Fruit fly (Drosophila melanogaster) whole organism, embryonic: ENCODE measurements around the gene CG15473.

Experiments
- Aef1 ChIP-seq: fragments of 200-800 bp; sonication (Bioruptor generic); IDR thresholded peaks from 3 replicates; pipeline ENCODE4 v1.3.6; 2022; ENCODE audit warnings: missing biosample characterization, missing genetic modification characterization
- Atf3 ChIP-seq: fragments of 200-800 bp; sonication (Bioruptor generic); optimal IDR thresholded peaks from 3 replicates; lab custom pipeline; 2016; ENCODE audit warnings: missing biosample characterization, missing genetic modification characterization
- Awh ChIP-seq: fragments of 200-800 bp; sonication (Bioruptor generic); IDR thresholded peaks from 2 replicates; pipeline ENCODE4, ENCODE4 v1.3.6; 2022; ENCODE audit warnings: missing biosample characterization, missing genetic modification characterization
- CG10209 ChIP-seq: fragments of 200-800 bp; sonication (Bioruptor generic); optimal IDR thresholded peaks from 3 replicates; lab custom pipeline; 2017; ENCODE audit warnings: missing biosample characterization, mild to moderate bottlenecking, missing genetic modification characterization, missing genetic modification reagents
- CG13287 ChIP-seq: fragments of 200-800 bp; sonication (Bioruptor generic); IDR thresholded peaks from 2 replicates; pipeline ENCODE4 v1.3.6; 2022; ENCODE audit warnings: missing biosample characterization, missing genetic modification characterization; ENCODE audit not compliant: partially characterized antibody
- CG14441 ChIP-seq: fragments of 200-800 bp; sonication (Bioruptor generic); IDR thresholded peaks from 2 replicates; pipeline ENCODE4 v1.3.6; 2022; ENCODE audit warnings: missing biosample characterization, missing genetic modification characterization
- CG15479 ChIP-seq: fragments of 200-800 bp; sonication (Bioruptor generic); optimal IDR thresholded peaks from 3 replicates; lab custom pipeline; 2019; ENCODE audit warnings: missing biosample characterization, mild to moderate bottlenecking, missing genetic modification characterization, moderate library complexity
- CG16815 ChIP-seq: fragments of 200-800 bp; sonication (Bioruptor generic); optimal IDR thresholded peaks from 3 replicates; lab custom pipeline; 2017; ENCODE audit warnings: missing biosample characterization, mild to moderate bottlenecking, missing genetic modification characterization
- CG17802 ChIP-seq: fragments of 200-800 bp; sonication (Bioruptor generic); optimal IDR thresholded peaks from 2 replicates; lab custom pipeline; 2018; ENCODE audit warnings: missing biosample characterization, mild to moderate bottlenecking, missing genetic modification characterization, moderate library complexity
- CG18011 ChIP-seq: fragments of 200-800 bp; sonication (Bioruptor generic); optimal IDR thresholded peaks from 2 replicates; lab custom pipeline; 2017; ENCODE audit warnings: missing biosample characterization, missing genetic modification characterization, mild to moderate bottlenecking, moderate library complexity, missing genotype
- CG2116 ChIP-seq: fragments of 200-800 bp; sonication (Bioruptor generic); optimal IDR thresholded peaks from 3 replicates; lab custom pipeline; 2018; ENCODE audit warnings: missing biosample characterization, mild to moderate bottlenecking, missing genetic modification characterization
- CG6683 ChIP-seq: fragments of 200-800 bp; sonication (Bioruptor generic); optimal IDR thresholded peaks from 2 replicates; lab custom pipeline; 2017; ENCODE audit warnings: missing biosample characterization, mild to moderate bottlenecking, missing genetic modification characterization, missing genetic modification reagents
- CG7987 ChIP-seq: fragments of 200-800 bp; sonication (Bioruptor generic); optimal IDR thresholded peaks from 2 replicates; lab custom pipeline; 2018; ENCODE audit warnings: missing biosample characterization, mild to moderate bottlenecking, missing genetic modification characterization, moderate library complexity
- CG8359 ChIP-seq: fragments of 200-800 bp; sonication (Bioruptor generic); optimal IDR thresholded peaks from 2 replicates; lab custom pipeline; 2017; ENCODE audit warnings: missing biosample characterization, mild to moderate bottlenecking, missing genetic modification characterization, borderline replicate concordance
- Dll ChIP-seq: fragments of 200-800 bp; sonication (Bioruptor generic); IDR thresholded peaks from 4 replicates; pipeline ENCODE4 v1.3.6; 2022; ENCODE audit warnings: missing biosample characterization, missing genetic modification characterization; ENCODE audit not compliant: partially characterized antibody
- Fer1 ChIP-seq: fragments of 200-800 bp; sonication (Bioruptor generic); optimal IDR thresholded peaks from 2 replicates; lab custom pipeline; 2017; ENCODE audit warnings: missing biosample characterization, mild to moderate bottlenecking, missing genetic modification characterization
- HLH4C ChIP-seq: fragments of 200-800 bp; sonication (Bioruptor generic); IDR thresholded peaks from 3 replicates; pipeline ENCODE4 v1.3.6; 2022; ENCODE audit warnings: missing biosample characterization, missing genetic modification characterization; ENCODE audit not compliant: partially characterized antibody
- Sox102F ChIP-seq: fragments of 200-800 bp; sonication (Bioruptor generic); optimal IDR thresholded peaks from 2 replicates; lab custom pipeline; 2018; ENCODE audit warnings: missing biosample characterization, mild to moderate bottlenecking, missing genetic modification characterization, moderate library complexity
- Sry-β ChIP-seq: fragments of 200-800 bp; sonication (Bioruptor generic); optimal IDR thresholded peaks from 2 replicates; lab custom pipeline; 2018; ENCODE audit warnings: missing biosample characterization, mild to moderate bottlenecking, missing genetic modification characterization, moderate library complexity
- Trl ChIP-seq, 3 experiments: fragments of >200 bp in 2 of 3; fragments of 200-800 bp in 1 of 3; sonication (Bioruptor generic) in 1 of 3; optimal IDR thresholded peaks; 2 replicates in 1 of 3; 3 replicates in 2 of 3; lab custom pipeline; 2016 to 2017; ENCODE audit warnings: missing biosample characterization in 1 of 3, missing genetic modification characterization in 1 of 3
- Xbp1 ChIP-seq: fragments of 200-800 bp; sonication (Bioruptor generic); optimal IDR thresholded peaks from 3 replicates; lab custom pipeline; 2016; ENCODE audit warnings: missing biosample characterization, mild to moderate bottlenecking, missing genetic modification characterization
- chinmo ChIP-seq: fragments of 200-800 bp; sonication (Bioruptor generic); IDR thresholded peaks from 4 replicates; pipeline ENCODE4 v1.3.6; 2022; ENCODE audit warnings: missing biosample characterization, missing genetic modification characterization; ENCODE audit not compliant: partially characterized antibody
- crp ChIP-seq, 2 experiments: fragments of 200-800 bp; sonication (Bioruptor generic); optimal IDR thresholded peaks; 2 replicates in 1 of 2; 3 replicates in 1 of 2; lab custom pipeline; 2017; ENCODE audit warnings: missing biosample characterization in 2 of 2, missing genetic modification characterization in 2 of 2, mild to moderate bottlenecking in 1 of 2, moderate library complexity in 1 of 2
- disco-r ChIP-seq: fragments of 200-800 bp; sonication (Bioruptor generic); optimal IDR thresholded peaks from 2 replicates; lab custom pipeline; 2016; ENCODE audit warnings: missing biosample characterization, missing genetic modification characterization
- gce ChIP-seq: fragments of 200-800 bp; sonication (Bioruptor generic); IDR thresholded peaks from 3 replicates; pipeline ENCODE4 v1.3.6; 2022; ENCODE audit warnings: missing biosample characterization, missing genetic modification characterization
- grau ChIP-seq: fragments of 200-800 bp; optimal IDR thresholded peaks from 3 replicates; lab custom pipeline; 2019; ENCODE audit warnings: missing biosample characterization, mild to moderate bottlenecking, missing genetic modification characterization, moderate library complexity
- gsb ChIP-seq: fragments of 200-800 bp; sonication (Bioruptor generic); IDR thresholded peaks from 2 replicates; pipeline ENCODE4 v1.3.6; 2022; ENCODE audit warnings: missing biosample characterization, missing genetic modification characterization
- kay ChIP-seq: fragments of 200-800 bp; sonication (Bioruptor generic); optimal IDR thresholded peaks from 2 replicates; lab custom pipeline; 2016; ENCODE audit warnings: missing biosample characterization, missing genetic modification characterization
- kni ChIP-seq: fragments of 200-800 bp; sonication (Bioruptor generic); optimal IDR thresholded peaks from 3 replicates; lab custom pipeline; 2017; ENCODE audit warnings: mild to moderate bottlenecking, missing biosample characterization, missing genetic modification reagents, missing genetic modification characterization
- lov ChIP-seq, 2 experiments: fragments of 200-800 bp in 1 of 2; fragments of >200 bp in 1 of 2; sonication (Bioruptor generic) in 1 of 2; IDR thresholded peaks in 1 of 2; optimal IDR thresholded peaks in 1 of 2; 2 replicates in 1 of 2; 3 replicates in 1 of 2; pipeline versions ENCODE4 v1.3.6 to Lab custom; 2017 to 2022; ENCODE audit warnings: missing biosample characterization in 1 of 2, missing genetic modification characterization in 1 of 2
- nerfin-1 ChIP-seq: fragments of 200-800 bp; sonication (Bioruptor generic); optimal IDR thresholded peaks from 3 replicates; lab custom pipeline; 2019; ENCODE audit warnings: missing biosample characterization, mild to moderate bottlenecking, missing genetic modification characterization, moderate library complexity
- nmo ChIP-seq: fragments of 200-800 bp; sonication (Bioruptor generic); optimal IDR thresholded peaks from 2 replicates; lab custom pipeline; 2018; ENCODE audit warnings: missing biosample characterization, mild to moderate bottlenecking, missing genetic modification characterization, moderate library complexity
- oc ChIP-seq: fragments of 200-800 bp; sonication (Bioruptor generic); optimal IDR thresholded peaks from 2 replicates; lab custom pipeline; 2018; ENCODE audit warnings: missing biosample characterization, mild to moderate bottlenecking, missing genetic modification characterization, moderate library complexity
- p53 ChIP-seq: fragments of 200-800 bp; sonication (Bioruptor generic); optimal IDR thresholded peaks from 2 replicates; lab custom pipeline; 2016; ENCODE audit warnings: missing biosample characterization, missing genetic modification characterization
- prd ChIP-seq, 3 experiments: fragments of >200 bp in 2 of 3; fragments of 200-800 bp in 1 of 3; sonication (Bioruptor generic) in 1 of 3; optimal IDR thresholded peaks in 2 of 3; IDR thresholded peaks in 1 of 3; 2 replicates in 2 of 3; 3 replicates in 1 of 3; pipeline versions ENCODE4 v1.3.6 to Lab custom; 2017 to 2022; ENCODE audit warnings: missing biosample characterization in 1 of 3, missing genetic modification characterization in 1 of 3
- row ChIP-seq: fragments of 200-800 bp; sonication (Bioruptor generic); IDR thresholded peaks from 3 replicates; pipeline ENCODE4 v1.3.6; 2022; ENCODE audit warnings: missing biosample characterization, missing genetic modification characterization
- shn ChIP-seq: fragments of 200-800 bp; sonication (Bioruptor generic); optimal IDR thresholded peaks from 3 replicates; lab custom pipeline; 2016; ENCODE audit warnings: missing biosample characterization, missing genetic modification characterization
- sna ChIP-seq: fragments of 200-800 bp; sonication (Bioruptor generic); IDR thresholded peaks from 2 replicates; pipeline ENCODE4 v1.3.6; 2022; ENCODE audit warnings: missing biosample characterization, missing genetic modification characterization; ENCODE audit not compliant: partially characterized antibody
- stwl ChIP-seq: fragments of 200-800 bp; sonication (Bioruptor generic); optimal IDR thresholded peaks from 3 replicates; lab custom pipeline; 2018; ENCODE audit warnings: missing biosample characterization, mild to moderate bottlenecking, missing genetic modification characterization, moderate library complexity
- vnd ChIP-seq: fragments of 200-800 bp; sonication (Bioruptor generic); IDR thresholded peaks from 3 replicates; pipeline ENCODE4 v1.3.6; 2022; ENCODE audit warnings: missing biosample characterization, missing genetic modification characterization; ENCODE audit not compliant: partially characterized antibody
- zen2 ChIP-seq: fragments of 200-800 bp; sonication (Bioruptor generic); IDR thresholded peaks from 3 replicates; pipeline ENCODE4 v1.3.6; 2022; ENCODE audit warnings: missing biosample characterization, missing genetic modification characterization; ENCODE audit not compliant: partially characterized antibody

CG15473 gene

dm6 chrX:4678913-4679812 is 24.9 kb upstream of the CG15473 start, which contains the start of gene fzr (continued):
- TF ChIP-seq CG15479 (GFP tag; lab: Kevin White, UChicago) (no peak), CG10209 (GFP tag; lab: Kevin White, UChicago) (no peak), nmo (GFP tag; lab: Kevin White, UChicago) (no peak), CG7987 (GFP tag; lab: Kevin White, UChicago) (no peak), crp (GFP tag; optimal IDR thresholded peaks at IDR 0.05; lab: Kevin White, UChicago) (peak; percentile 50 to 88), Awh (GFP tag; lab: Robert Waterston, UW) (no peak), CG17802 (tag; lab: Kevin White, UChicago) (no peak), vnd (no peak), Aef1 (peak; percentile 35; the same call in 1 of the 3 replicates), Sry-β (GFP tag; lab: Kevin White, UChicago) (no peak), Sox102F (no peak), prd (optimal IDR thresholded peaks at IDR 0.05; lab: Kevin White, UChicago) (no peak), prd (GFP tag; IDR thresholded peaks at IDR 0.05; lab: Robert Waterston, UW) (no peak), CG13287 (GFP tag; lab: Robert Waterston, UW) (no peak), sna (GFP tag; lab: Robert Waterston, UW) (no peak), kni (peak; percentile 35), grau (tag; lab: Kevin White, UChicago) (no peak), CG6683 (no peak), nerfin-1 (tag; lab: Kevin White, UChicago) (no peak), oc (tag; lab: Kevin White, UChicago) (no peak), shn (no peak), p53 (GFP tag; lab: Kevin White, UChicago) (no peak), row (no peak), stwl (tag; lab: Kevin White, UChicago) (peak; percentile 19), CG16815 (no peak), Dll (GFP tag; lab: Robert Waterston, UW) (no peak), CG2116 (no peak), Trl (optimal IDR thresholded peaks at IDR 0.05; lab: Kevin White, UChicago) (peak; percentile 72 to 74), Trl (GFP tag; optimal IDR thresholded peaks at IDR 0.05; lab: Kevin White, UChicago) (no peak), Fer1 (no peak), HLH4C (GFP tag; lab: Robert Waterston, UW) (peak; percentile 36; the same call in 1 of the 3 replicates), kay (no peak), chinmo (GFP tag; lab: Robert Waterston, UW) (no peak), Atf3 (GFP tag; lab: Kevin White, UChicago) (no peak), disco-r (GFP tag; lab: Kevin White, UChicago) (no peak), Xbp1 (no peak), lov (optimal IDR thresholded peaks at IDR 0.05; lab: Kevin White, UChicago) (no peak), lov (GFP tag; IDR thresholded peaks at IDR 0.05; lab: Robert Waterston, UW) (no peak), gsb (GFP tag; lab: Robert Waterston, UW) (no peak), CG14441 (GFP tag; lab: Robert Waterston, UW) (no peak), CG18011 (GFP tag; lab: Kevin White, UChicago) (no peak), gce (GFP tag; lab: Robert Waterston, UW) (no peak), CG8359 (GFP tag; lab: Kevin White, UChicago) (no peak), zen2 (no peak)
